Worm (Caenorhabditis elegans) whole organism, L4 larva: ENCODE measurements around the gene qars-1.
"Not testable (repeated sequence)": the region's sequence is repeated elsewhere in the genome, so short reads cannot be mapped to it uniquely, and the experiment has no call there.

Source experiments
- ceh-28 ChIP-seq: fragments of 150-350 bp; optimal IDR thresholded peaks from 2 replicates; lab custom pipeline; 2014; ENCODE audit warnings: missing biosample characterization, missing genetic modification reagents, missing genetic modification characterization
- ceh-82 ChIP-seq: sonication (generic microtip); optimal IDR thresholded peaks from 2 replicates; lab custom pipeline; 2017; ENCODE audit warnings: missing biosample characterization, missing genetic modification characterization
- dmd-8 ChIP-seq: fragments of 200-800 bp; sonication (Bioruptor generic); IDR thresholded peaks from 2 replicates; pipeline ENCODE4 v1.3.6; 2022; ENCODE audit warnings: missing genetic modification characterization, missing compliant biosample characterization
- egl-27 ChIP-seq: sonication (generic microtip); optimal IDR thresholded peaks from 3 replicates; lab custom pipeline; 2017; ENCODE audit warnings: missing biosample characterization, missing genetic modification reagents, missing genetic modification characterization
- jun-1 ChIP-seq: fragments of 150-350 bp; optimal IDR thresholded peaks from 2 replicates; lab custom pipeline; 2014; ENCODE audit warnings: missing biosample characterization, missing genetic modification reagents, missing genetic modification characterization
- nhr-10 ChIP-seq: fragments of 150-350 bp; optimal IDR thresholded peaks from 2 replicates; lab custom pipeline; 2014; ENCODE audit warnings: missing biosample characterization, missing genetic modification characterization
- nhr-28 ChIP-seq: fragments of 150-350 bp; optimal IDR thresholded peaks from 2 replicates; lab custom pipeline; 2014; ENCODE audit warnings: missing biosample characterization, missing genetic modification characterization

DNA sequence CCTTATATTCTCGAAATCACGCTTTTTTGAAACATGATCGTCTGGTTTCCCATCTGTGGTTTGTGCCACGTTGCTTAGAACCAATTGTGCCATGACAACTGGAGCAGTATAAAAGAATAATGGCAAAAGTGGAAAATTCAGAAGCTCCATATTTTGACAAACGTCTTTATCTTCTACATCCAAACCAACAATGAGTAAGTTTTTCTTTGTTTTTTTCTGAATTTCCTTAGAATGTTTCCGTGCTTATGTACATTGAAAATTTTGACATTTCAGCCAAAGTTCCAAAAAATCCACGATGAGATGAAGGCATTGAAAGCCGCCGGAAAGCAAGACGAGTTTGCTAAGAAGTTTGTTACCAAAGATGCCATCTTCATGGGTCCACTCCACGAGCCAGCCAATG is 6.5 kb downstream of the qars-1 start, which contains the start of gene Y41E3.6:
- not testable (repeated sequence) for TF ChIP-seq ceh-82 (tag; lab: Kevin White, UChicago); dmd-8 (GFP tag; lab: Robert Waterston, UW); nhr-10 (tag; lab: Kevin White, UChicago); ceh-28; jun-1 (tag; lab: Kevin White, UChicago); egl-27; nhr-28 (tag; lab: Kevin White, UChicago)
